Fruit fly (Drosophila melanogaster): Measurements from ENCODE around the gene CG1146.
A peak's percentile ranks its signal among the peaks of the same experiment; 100 is the strongest.

The CG1146 gene

DNA sequence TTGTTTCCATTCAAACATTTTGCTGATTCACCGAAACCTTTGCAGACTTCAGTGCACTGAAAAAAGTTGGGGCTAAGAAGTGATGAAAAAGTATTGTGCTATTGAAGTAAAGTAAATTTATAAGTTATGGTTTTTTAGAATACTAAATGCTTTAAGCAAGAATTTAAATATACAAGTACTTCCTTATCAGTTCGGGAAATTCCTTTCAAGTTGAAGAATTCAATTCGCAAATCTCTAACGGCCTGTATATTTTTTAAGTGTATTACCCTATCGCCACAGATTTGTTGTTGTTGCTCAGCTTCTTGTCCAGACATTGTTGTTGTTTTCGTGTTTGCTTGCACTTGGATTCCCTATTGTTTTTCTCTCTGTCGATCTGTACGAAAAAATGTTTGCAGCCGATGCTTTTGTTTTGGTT, 21.2 kb upstream of the CG1146 start (continued):
- TF ChIP-seq CG12391 (tag; optimal IDR thresholded peaks at IDR 0.05), result peak; percentile 78
- TF ChIP-seq Ptx1 (GFP tag; IDR thresholded peaks at IDR 0.05), result peak; percentile 91
- no peak for TF ChIP-seq abd-A (tag; optimal IDR thresholded peaks at IDR 0.05)
- TF ChIP-seq BEAF-32 (GFP tag; optimal IDR thresholded peaks at IDR 0.05), result no peak
- peak; percentile 74 for TF ChIP-seq CG10267 (tag; optimal IDR thresholded peaks at IDR 0.05)
- TF ChIP-seq Hsf (GFP tag; optimal IDR thresholded peaks at IDR 0.05), result peak; percentile 66
- TF ChIP-seq H15 (GFP tag; IDR thresholded peaks at IDR 0.05), result peak; percentile 51; the same call in 1 of the 3 replicates
- no peak for TF ChIP-seq CG15601 (tag; optimal IDR thresholded peaks at IDR 0.05)
- peak; percentile 57 for TF ChIP-seq CG12104 (GFP tag; optimal IDR thresholded peaks at IDR 0.05)
- peak; percentile 6 for TF ChIP-seq CG3407 (GFP tag; optimal IDR thresholded peaks at IDR 0.05)
- no peak for TF ChIP-seq cg (GFP tag; optimal IDR thresholded peaks at IDR 0.05)
- peak; percentile 24 for TF ChIP-seq CG6765 (GFP tag; optimal IDR thresholded peaks at IDR 0.05)
- peak; percentile 42 for TF ChIP-seq D19B (GFP tag; optimal IDR thresholded peaks at IDR 0.05)
- no peak for TF ChIP-seq al (GFP tag; IDR thresholded peaks at IDR 0.05)
- peak; percentile 56; the same call in 1 of the 2 replicates for TF ChIP-seq NFAT (GFP tag; IDR thresholded peaks at IDR 0.05)
- TF ChIP-seq en (GFP tag; optimal IDR thresholded peaks at IDR 0.05), result peak; percentile 35
- peak; percentile 60 for TF ChIP-seq Hr3 (GFP tag; optimal IDR thresholded peaks at IDR 0.05)
- TF ChIP-seq pum (GFP tag; optimal IDR thresholded peaks at IDR 0.05), result peak; percentile 59
- peak; percentile 3 for TF ChIP-seq HLH54F (GFP tag; optimal IDR thresholded peaks at IDR 0.05)
- peak; percentile 18 for TF ChIP-seq BtbVII (GFP tag; optimal IDR thresholded peaks at IDR 0.05)
- TF ChIP-seq gt (GFP tag; IDR thresholded peaks at IDR 0.05), result peak; percentile 44
- TF ChIP-seq Camta (GFP tag; optimal IDR thresholded peaks at IDR 0.05), result peak; percentile 60
- no peak for TF ChIP-seq Hey (tag; optimal IDR thresholded peaks at IDR 0.05)
- TF ChIP-seq z (GFP tag; IDR thresholded peaks at IDR 0.05), result no peak
- TF ChIP-seq Dp (GFP tag; optimal IDR thresholded peaks at IDR 0.05), result no peak
- peak; percentile 58; the same call in 1 of the 2 replicates for TF ChIP-seq CG17328 (GFP tag; IDR thresholded peaks at IDR 0.05)
- TF ChIP-seq CG31365 (tag; optimal IDR thresholded peaks at IDR 0.05), result no peak
- TF ChIP-seq phol (tag; optimal IDR thresholded peaks at IDR 0.05), result peak; percentile 86
- TF ChIP-seq CG33213 (GFP tag; optimal IDR thresholded peaks at IDR 0.05), result peak; percentile 35
- peak; percentile 44 for TF ChIP-seq NfI (GFP tag; optimal IDR thresholded peaks at IDR 0.05)
- TF ChIP-seq CG11085 (GFP tag; IDR thresholded peaks at IDR 0.05), result peak; percentile 38; the same call in 1 of the 2 replicates
- TF ChIP-seq CG14014 (GFP tag; IDR thresholded peaks at IDR 0.05), result peak; percentile 52
- TF ChIP-seq Pdp1 (GFP tag; optimal IDR thresholded peaks at IDR 0.05), result peak; percentile 31 to 35
- peak; percentile 65; the same call in 1 of the 3 replicates for TF ChIP-seq CG11456 (GFP tag; IDR thresholded peaks at IDR 0.05)
- peak; percentile 63 for TF ChIP-seq CG18476 (GFP tag; optimal IDR thresholded peaks at IDR 0.05)
- TF ChIP-seq sens-2 (GFP tag; IDR thresholded peaks at IDR 0.05), result no peak
- peak; percentile 30 for TF ChIP-seq scrt (GFP tag; optimal IDR thresholded peaks at IDR 0.05)
- TF ChIP-seq CG6791 (GFP tag; IDR thresholded peaks at IDR 0.05; ENCODE audit: partially characterized antibody), result no peak
- no peak for TF ChIP-seq gfzf (GFP tag; optimal IDR thresholded peaks at IDR 0.05)
- TF ChIP-seq her (GFP tag; optimal IDR thresholded peaks at IDR 0.05), result no peak
- peak; percentile 56 for TF ChIP-seq CG17612 (GFP tag; IDR thresholded peaks at IDR 0.05)
- peak; percentile 88 for TF ChIP-seq sob (GFP tag; IDR thresholded peaks at IDR 0.05)
- no peak for TF ChIP-seq trh (GFP tag; optimal IDR thresholded peaks at IDR 0.05)
- no peak for TF ChIP-seq CG7745 (tag; optimal IDR thresholded peaks at IDR 0.05)
- TF ChIP-seq tin (GFP tag; optimal IDR thresholded peaks at IDR 0.05), result peak; percentile 79
- TF ChIP-seq MBD-R2 (GFP tag; IDR thresholded peaks at IDR 0.05), result no peak
- TF ChIP-seq ssp (GFP tag; IDR thresholded peaks at IDR 0.05), result peak; percentile 65
- TF ChIP-seq sd (tag; optimal IDR thresholded peaks at IDR 0.05), result peak; percentile 9
- peak; percentile 67 for TF ChIP-seq Spps (tag; optimal IDR thresholded peaks at IDR 0.05)
- TF ChIP-seq klu (GFP tag; IDR thresholded peaks at IDR 0.05), result 0 out of 2 replicates have a peak, but pooled peaks have one; percentile 21
- TF ChIP-seq B-H2 (GFP tag; optimal IDR thresholded peaks at IDR 0.05), result no peak
